Worm (Caenorhabditis elegans) whole organism, L1 larva: Measurements from ENCODE around the gene ZK54.3.

Source experiments
- Y116A8C.19 ChIP-seq: sonication (generic microtip); optimal IDR thresholded peaks from 2 replicates; lab custom pipeline; 2016; ENCODE audit warnings: missing compliant biosample characterization, missing genetic modification characterization, borderline replicate concordance
- aha-1 ChIP-seq: fragments of 150-350 bp; optimal IDR thresholded peaks from 2 replicates; lab custom pipeline; 2014; ENCODE audit warnings: missing biosample characterization, missing genetic modification characterization
- alr-1 ChIP-seq: fragments of 200-800 bp; sonication (Bioruptor generic); optimal IDR thresholded peaks from 2 replicates; lab custom pipeline; 2018; ENCODE audit warnings: borderline replicate concordance, mild to moderate bottlenecking, missing genetic modification characterization, missing compliant biosample characterization
- blmp-1 ChIP-seq: fragments of 150-350 bp; optimal IDR thresholded peaks from 2 replicates; lab custom pipeline; 2014; ENCODE audit warnings: missing biosample characterization, missing genetic modification characterization
- ceh-63 ChIP-seq: fragments of 200-800 bp; sonication (Bioruptor generic); optimal IDR thresholded peaks from 2 replicates; lab custom pipeline; 2018; ENCODE audit warnings: mild to moderate bottlenecking, missing genetic modification characterization, missing compliant biosample characterization
- ceh-88 ChIP-seq: fragments of 200-800 bp; sonication (Bioruptor generic); IDR thresholded peaks from 2 replicates; pipeline ENCODE4 v1.3.6; 2022; ENCODE audit warnings: missing genetic modification characterization, missing compliant biosample characterization
- ces-1 ChIP-seq: fragments of 150-350 bp; optimal IDR thresholded peaks from 2 replicates; lab custom pipeline; 2014; ENCODE audit warnings: missing biosample characterization, missing genetic modification reagents, missing genetic modification characterization
- efl-1 ChIP-seq, 4 experiments: fragments of 150-350 bp; optimal IDR thresholded peaks in 3 of 4; peaks in 1 of 4; 1 replicate in 1 of 4; 2 replicates in 3 of 4; lab custom pipeline; 2014; ENCODE audit warnings: missing biosample characterization in 2 of 4, missing genetic modification characterization in 2 of 4, missing genetic modification reagents in 2 of 4
- egl-13 ChIP-seq: sonication (generic microtip); optimal IDR thresholded peaks from 2 replicates; lab custom pipeline; 2016; ENCODE audit warnings: missing genotype, missing genetic modification reagents, missing genetic modification characterization, missing compliant biosample characterization
- egl-27 ChIP-seq, 2 experiments: fragments of 150-350 bp in 1 of 2; sonication (generic microtip); optimal IDR thresholded peaks; 3 replicates each; lab custom pipeline; 2017 to 2018; ENCODE audit warnings: missing biosample characterization in 2 of 2, missing genetic modification characterization in 2 of 2, missing genetic modification reagents in 2 of 2
- elt-3 ChIP-seq, 6 experiments: fragments of 150-350 bp in 1 of 6; sonication (generic microtip); optimal IDR thresholded peaks; 2 replicates each; lab custom pipeline; 2017 to 2018; ENCODE audit warnings: missing biosample characterization in 6 of 6, missing genetic modification characterization in 6 of 6, inconsistent platforms in 1 of 6
- fkh-10 ChIP-seq: sonication (generic microtip); optimal IDR thresholded peaks from 2 replicates; lab custom pipeline; 2017; ENCODE audit warnings: missing biosample characterization, missing genetic modification reagents, missing genetic modification characterization
- fkh-4 ChIP-seq: sonication (generic microtip); optimal IDR thresholded peaks from 2 replicates; lab custom pipeline; 2016; ENCODE audit warnings: missing compliant biosample characterization, missing genetic modification characterization, borderline replicate concordance
- fkh-8 ChIP-seq: sonication (generic microtip); optimal IDR thresholded peaks from 2 replicates; lab custom pipeline; 2016; ENCODE audit warnings: mild to moderate bottlenecking, missing genetic modification characterization, missing compliant biosample characterization
- grh-1 ChIP-seq: fragments of 200-800 bp; sonication (Bioruptor generic); IDR thresholded peaks from 2 replicates; pipeline ENCODE4 v1.3.6; 2022; ENCODE audit warnings: missing genetic modification reagents, missing genetic modification characterization, missing compliant biosample characterization
- hlh-17 ChIP-seq: fragments of 200-800 bp; sonication (Bioruptor generic); optimal IDR thresholded peaks from 2 replicates; lab custom pipeline; 2018; ENCODE audit warnings: missing genetic modification characterization, mild to moderate bottlenecking, missing compliant biosample characterization, moderate library complexity, borderline replicate concordance
- irx-1 ChIP-seq: sonication (generic microtip); optimal IDR thresholded peaks from 2 replicates; lab custom pipeline; 2016; ENCODE audit warnings: missing genetic modification characterization, missing compliant biosample characterization
- jun-1 ChIP-seq: fragments of 150-350 bp; optimal IDR thresholded peaks from 2 replicates; lab custom pipeline; 2014; ENCODE audit warnings: missing biosample characterization, missing genetic modification reagents, missing genetic modification characterization
- lin-13 ChIP-seq: fragments of 150-350 bp; optimal IDR thresholded peaks from 2 replicates; lab custom pipeline; 2014; ENCODE audit warnings: missing biosample characterization, missing genetic modification reagents, missing genetic modification characterization
- lin-14 ChIP-seq: fragments of 200-800 bp; sonication (Bioruptor generic); optimal IDR thresholded peaks from 2 replicates; lab custom pipeline; 2018; ENCODE audit warnings: mild to moderate bottlenecking, missing genetic modification characterization, moderate library complexity, missing compliant biosample characterization
- lin-15B ChIP-seq: fragments of 150-350 bp; sonication (generic microtip); optimal IDR thresholded peaks from 3 replicates; lab custom pipeline; 2014; ENCODE audit warnings: missing biosample characterization, missing genetic modification characterization
- lin-35 ChIP-seq, 2 experiments: fragments of 150-350 bp; optimal IDR thresholded peaks; 2 replicates each; lab custom pipeline; 2014; ENCODE audit warnings: missing biosample characterization in 2 of 2, missing genetic modification characterization in 2 of 2, missing genetic modification reagents in 2 of 2
- lir-3 ChIP-seq: sonication (generic microtip); optimal IDR thresholded peaks from 2 replicates; lab custom pipeline; 2016; ENCODE audit warnings: mild to moderate bottlenecking, missing genetic modification characterization, moderate library complexity, missing compliant biosample characterization; ENCODE audit not compliant: poor library complexity
- lsy-2 ChIP-seq, 2 experiments: fragments of 150-350 bp; optimal IDR thresholded peaks; 2 replicates each; lab custom pipeline; 2014; ENCODE audit warnings: missing biosample characterization in 2 of 2, missing genetic modification characterization in 2 of 2
- mab-9 ChIP-seq: fragments of 200-800 bp; sonication (Bioruptor generic); IDR thresholded peaks from 2 replicates; pipeline ENCODE4 v1.3.6; 2022; ENCODE audit warnings: missing genetic modification reagents, missing genetic modification characterization, missing compliant biosample characterization
- mdl-1 ChIP-seq, 2 experiments: fragments of 150-350 bp; optimal IDR thresholded peaks; 2 replicates each; lab custom pipeline; 2014 to 2017; ENCODE audit warnings: missing biosample characterization in 2 of 2, missing genetic modification characterization in 2 of 2, inconsistent platforms in 1 of 2
- nhr-12 ChIP-seq: sonication (generic microtip); optimal IDR thresholded peaks from 2 replicates; lab custom pipeline; 2017; ENCODE audit warnings: missing biosample characterization, missing genetic modification characterization
- nhr-19 ChIP-seq: fragments of 200-800 bp; sonication (Bioruptor generic); conservative IDR thresholded peaks from 2 replicates; pipeline ENCODE4 v1.3.6; 2022; ENCODE audit warnings: missing genetic modification characterization, missing compliant biosample characterization
- nhr-20 ChIP-seq: sonication (generic microtip); optimal IDR thresholded peaks from 2 replicates; lab custom pipeline; 2016; ENCODE audit warnings: mild to moderate bottlenecking, missing genetic modification characterization, missing compliant biosample characterization
- nhr-237 ChIP-seq: fragments of 150-350 bp; optimal IDR thresholded peaks from 2 replicates; lab custom pipeline; 2014; ENCODE audit warnings: missing biosample characterization, missing genetic modification characterization
- nhr-71 ChIP-seq: sonication (generic microtip); optimal IDR thresholded peaks from 2 replicates; lab custom pipeline; 2016; ENCODE audit warnings: mild to moderate bottlenecking, missing genetic modification characterization, moderate library complexity, missing compliant biosample characterization
- nhr-77 ChIP-seq: fragments of 150-350 bp; optimal IDR thresholded peaks from 2 replicates; lab custom pipeline; 2014; ENCODE audit warnings: missing biosample characterization, missing genetic modification characterization
- nhr-85 ChIP-seq: sonication (generic microtip); peaks from one replicate; lab custom pipeline; 2016; ENCODE audit warnings: missing genetic modification characterization, inconsistent platforms, missing compliant biosample characterization
- nhr-90 ChIP-seq: sonication (generic microtip); optimal IDR thresholded peaks from 2 replicates; lab custom pipeline; 2016; ENCODE audit warnings: mild to moderate bottlenecking, missing genetic modification characterization, missing compliant biosample characterization; ENCODE audit not compliant: poor library complexity
- pqm-1 ChIP-seq: sonication (generic microtip); optimal IDR thresholded peaks from 3 replicates; lab custom pipeline; 2017; ENCODE audit warnings: missing biosample characterization, missing genetic modification characterization
- rnt-1 ChIP-seq: sonication (generic microtip); optimal IDR thresholded peaks from 2 replicates; lab custom pipeline; 2016; ENCODE audit warnings: mild to moderate bottlenecking, missing genetic modification characterization, moderate library complexity, missing compliant biosample characterization
- snu-23 ChIP-seq: sonication (generic microtip); optimal IDR thresholded peaks from 2 replicates; lab custom pipeline; 2016; ENCODE audit warnings: missing genetic modification characterization, missing compliant biosample characterization
- swsn-7 ChIP-seq: sonication (generic microtip); optimal IDR thresholded peaks from 2 replicates; lab custom pipeline; 2016; ENCODE audit warnings: missing genetic modification characterization, missing compliant biosample characterization
- tlp-1 ChIP-seq: fragments of 150-350 bp; optimal IDR thresholded peaks from 2 replicates; lab custom pipeline; 2014; ENCODE audit warnings: missing biosample characterization, missing genetic modification characterization
- unc-130 ChIP-seq: fragments of 150-350 bp; optimal IDR thresholded peaks from 2 replicates; lab custom pipeline; 2017; ENCODE audit warnings: missing biosample characterization, missing genetic modification characterization, inconsistent platforms
- zag-1 ChIP-seq: fragments of 150-350 bp; optimal IDR thresholded peaks from 2 replicates; lab custom pipeline; 2014; ENCODE audit warnings: missing biosample characterization, missing genetic modification characterization
- ztf-4 ChIP-seq: fragments of 150-350 bp; optimal IDR thresholded peaks from 2 replicates; lab custom pipeline; 2014; ENCODE audit warnings: missing biosample characterization, missing genetic modification characterization

Gene ZK54.3

ce11 chrX:17426712-17427111, 40.1 kb downstream of the ZK54.3 start:
- TF ChIP-seq lin-14 (peak; percentile 22), ces-1 (GFP tag; lab: Kevin White, UChicago) (no peak), lsy-2 (tag; optimal IDR thresholded peaks at IDR 0.05; lab: Kevin White, UChicago) (peak in 1 of 2 experiments; percentile 44), lin-35 (GFP tag; optimal IDR thresholded peaks at IDR 0.05; lab: Kevin White, UChicago) (peak in 1 of 2 experiments; percentile 22), grh-1 (peak; percentile 63), nhr-20 (tag; lab: Kevin White, UChicago) (peak; percentile 80), lin-15B (tag; lab: Kevin White, UChicago) (no peak), lir-3 (tag; lab: Kevin White, UChicago) (no peak), nhr-90 (tag; lab: Kevin White, UChicago) (peak; percentile 14), aha-1 (tag; lab: Kevin White, UChicago) (no peak), nhr-77 (tag; lab: Kevin White, UChicago) (no peak), nhr-19 (peak; percentile 9; the same call in 1 of the 2 replicates), elt-3 (tag; optimal IDR thresholded peaks at IDR 0.05; lab: Kevin White, UChicago) (peak in 1 of 6 experiments; percentile 11), nhr-85 (peak; percentile 94), nhr-71 (tag; lab: Kevin White, UChicago) (peak; percentile 50), snu-23 (GFP tag; lab: Kevin White, UChicago) (peak; percentile 18)

- TF ChIP-seq tlp-1 (tag; lab: Kevin White, UChicago) (no peak), nhr-71 (tag; lab: Kevin White, UChicago) (no peak), ztf-4 (no peak), unc-130 (tag; lab: Kevin White, UChicago) (no peak), ceh-63 (GFP tag; lab: Kevin White, UChicago) (no peak), nhr-237 (tag; lab: Kevin White, UChicago) (no peak), swsn-7 (no peak), efl-1 (optimal IDR thresholded peaks at IDR 0.05; lab: Kevin White, UChicago) (no peak), efl-1 (GFP tag; optimal IDR thresholded peaks at IDR 0.05 in 1 of 2; lab: Kevin White, UChicago) (no peak), pqm-1 (no peak), fkh-8 (tag; lab: Kevin White, UChicago) (no peak), ceh-88 (GFP tag; lab: Robert Waterston, UW) (no peak), egl-13 (no peak), fkh-10 (GFP tag; lab: Kevin White, UChicago) (no peak), fkh-4 (tag; lab: Kevin White, UChicago) (no peak), zag-1 (tag; lab: Kevin White, UChicago) (no peak), nhr-12 (tag; lab: Kevin White, UChicago) (no peak), egl-27 (tag; optimal IDR thresholded peaks at IDR 0.05; lab: Kevin White, UChicago) (no peak)
Measured at ce11 chrX:17424595-17424913, 42.3 kb downstream of the ZK54.3 start.

- TF ChIP-seq rnt-1 (tag; lab: Kevin White, UChicago) (peak; percentile 6), fkh-8 (tag; lab: Kevin White, UChicago) (no peak), nhr-90 (tag; lab: Kevin White, UChicago) (peak; percentile 23), efl-1 (optimal IDR thresholded peaks at IDR 0.05; lab: Kevin White, UChicago) (no peak), efl-1 (GFP tag; optimal IDR thresholded peaks at IDR 0.05 in 1 of 2; lab: Kevin White, UChicago) (peak in 1 of 2 experiments; percentile 91), alr-1 (no peak), lin-14 (peak; percentile 46), lin-35 (GFP tag; optimal IDR thresholded peaks at IDR 0.05; lab: Kevin White, UChicago) (peak in 1 of 2 experiments; percentile 37), jun-1 (tag; lab: Kevin White, UChicago) (no peak), irx-1 (peak; percentile 55), Y116A8C.19 (tag; lab: Kevin White, UChicago) (no peak), fkh-4 (tag; lab: Kevin White, UChicago) (no peak), lir-3 (tag; lab: Kevin White, UChicago) (peak; percentile 1), mdl-1 (tag; optimal IDR thresholded peaks at IDR 0.05; lab: Kevin White, UChicago) (peak in 1 of 2 experiments; percentile 67), lsy-2 (tag; optimal IDR thresholded peaks at IDR 0.05; lab: Kevin White, UChicago) (peak in 1 of 2 experiments; percentile 2), blmp-1 (tag; lab: Kevin White, UChicago) (peak; percentile 29), nhr-71 (tag; lab: Kevin White, UChicago) (peak; percentile 55), ztf-4 (no peak), grh-1 (0 out of 2 replicates have a peak, but pooled peaks have one; percentile 26), unc-130 (tag; lab: Kevin White, UChicago) (no peak), mab-9 (no peak), nhr-85 (peak; percentile 92), snu-23 (GFP tag; lab: Kevin White, UChicago) (peak; percentile 13), hlh-17 (no peak), elt-3 (tag; optimal IDR thresholded peaks at IDR 0.05; lab: Kevin White, UChicago) (peak in 1 of 6 experiments; percentile 35), lin-13 (GFP tag; lab: Kevin White, UChicago) (peak; percentile 4), nhr-20 (tag; lab: Kevin White, UChicago) (peak; percentile 67)
Measured at ce11 chrX:17423894-17424594, 42.8 kb downstream of the ZK54.3 start.
